Fruit fly (Drosophila melanogaster) whole organism, wandering third instar larva: ENCODE data around the gene CG1637.

Experiments
- Abd-B ChIP-seq: fragments of >200 bp; optimal IDR thresholded peaks from 2 replicates; lab custom pipeline; 2017; ENCODE audit warnings: missing biosample characterization, missing genetic modification characterization
- CG32264 ChIP-seq: fragments of 200-800 bp; sonication (Bioruptor generic); optimal IDR thresholded peaks from 2 replicates; lab custom pipeline; 2016; ENCODE audit warnings: missing biosample characterization, missing genetic modification characterization
- CG9705 ChIP-seq: fragments of 200-800 bp; sonication (Bioruptor generic); optimal IDR thresholded peaks from 2 replicates; lab custom pipeline; 2018; ENCODE audit warnings: missing biosample characterization, mild to moderate bottlenecking, missing genetic modification characterization
- CrebA ChIP-seq: fragments of 200-800 bp; sonication (Bioruptor generic); optimal IDR thresholded peaks from 2 replicates; lab custom pipeline; 2016; ENCODE audit warnings: missing biosample characterization, mild to moderate bottlenecking, missing genetic modification characterization, borderline replicate concordance
- Dfd ChIP-seq: fragments of >200 bp; optimal IDR thresholded peaks from 2 replicates; lab custom pipeline; 2017; ENCODE audit warnings: missing biosample characterization, missing genetic modification characterization
- Dif ChIP-seq: fragments of 200-275, 200-300 bp; sonication (Bioruptor generic); optimal IDR thresholded peaks from 2 replicates; lab custom pipeline; 2018; ENCODE audit warnings: missing biosample characterization, missing genetic modification characterization; ENCODE audit not compliant: partially characterized antibody
- GATAd ChIP-seq: sonication (Bioruptor generic); optimal IDR thresholded peaks from 2 replicates; lab custom pipeline; 2016; ENCODE audit warnings: missing biosample characterization, missing genetic modification characterization
- HLH106 ChIP-seq: fragments of 200-800 bp; optimal IDR thresholded peaks from 3 replicates; lab custom pipeline; 2019; ENCODE audit warnings: missing biosample characterization, mild to moderate bottlenecking, missing genetic modification characterization, moderate library complexity
- Hnf4 ChIP-seq: fragments of 200-800 bp; sonication (Bioruptor generic); optimal IDR thresholded peaks from 2 replicates; lab custom pipeline; 2016; ENCODE audit warnings: missing biosample characterization, mild to moderate bottlenecking, missing genetic modification characterization
- Hr78 ChIP-seq: fragments of >200 bp; optimal IDR thresholded peaks from 2 replicates; lab custom pipeline; 2017; ENCODE audit warnings: missing biosample characterization, missing genetic modification characterization
- Hr83 ChIP-seq: fragments of 200-300 bp; sonication (Bioruptor generic); optimal IDR thresholded peaks from 2 replicates; lab custom pipeline; 2016; ENCODE audit warnings: missing biosample characterization, mild to moderate bottlenecking, missing genetic modification characterization, moderate library complexity; ENCODE audit not compliant: poor library complexity, severe bottlenecking
- Jra ChIP-seq: sonication (Bioruptor generic); optimal IDR thresholded peaks from 2 replicates; lab custom pipeline; 2016; ENCODE audit warnings: missing biosample characterization, missing genetic modification characterization
- Mio ChIP-seq: sonication (Bioruptor generic); optimal IDR thresholded peaks from 2 replicates; lab custom pipeline; 2016; ENCODE audit warnings: missing biosample characterization, missing genetic modification characterization
- Myc ChIP-seq: fragments of >200 bp; optimal IDR thresholded peaks from 2 replicates; lab custom pipeline; 2017
- N ChIP-seq: fragments of >200 bp; optimal IDR thresholded peaks from 2 replicates; lab custom pipeline; 2018; ENCODE audit warnings: missing biosample characterization, missing external identifiers, missing genetic modification characterization
- OdsH ChIP-seq: fragments of 200-800 bp; sonication (Bioruptor generic); optimal IDR thresholded peaks from 2 replicates; lab custom pipeline; 2016; ENCODE audit warnings: missing biosample characterization, mild to moderate bottlenecking, missing genetic modification characterization
- Rel ChIP-seq, 2 experiments: fragments of 200-800 bp; sonication (Bioruptor generic) in 1 of 2; optimal IDR thresholded peaks; 2 replicates in 1 of 2; 3 replicates in 1 of 2; lab custom pipeline; 2016 to 2019; ENCODE audit warnings: mild to moderate bottlenecking in 2 of 2, missing biosample characterization in 2 of 2, missing genetic modification characterization in 2 of 2, moderate library complexity in 1 of 2
- Sp1 ChIP-seq: fragments of 200-800 bp; sonication (Bioruptor generic); optimal IDR thresholded peaks from 3 replicates; lab custom pipeline; 2019; ENCODE audit warnings: missing biosample characterization, mild to moderate bottlenecking, missing genetic modification characterization, moderate library complexity
- Vsx2 ChIP-seq: fragments of 200-300, 225-300 bp; sonication (Bioruptor generic); optimal IDR thresholded peaks from 2 replicates; lab custom pipeline; 2018; ENCODE audit warnings: missing biosample characterization, missing genetic modification characterization; ENCODE audit not compliant: partially characterized antibody
- br ChIP-seq: fragments of 200-800 bp; sonication (Bioruptor generic); optimal IDR thresholded peaks from 2 replicates; lab custom pipeline; 2016; ENCODE audit warnings: missing biosample characterization, missing genetic modification characterization
- brk ChIP-seq: fragments of 200-800 bp; sonication (Bioruptor generic); optimal IDR thresholded peaks from 2 replicates; lab custom pipeline; 2016; ENCODE audit warnings: missing biosample characterization, mild to moderate bottlenecking, missing genetic modification characterization
- dl ChIP-seq, 2 experiments: fragments of 175-275, 200-275 bp in 1 of 2; fragments of 200-275 bp in 1 of 2; sonication (Bioruptor generic); optimal IDR thresholded peaks; lab custom pipeline; 2018; ENCODE audit warnings: mild to moderate bottlenecking in 2 of 2, missing biosample characterization in 2 of 2, missing genetic modification characterization in 2 of 2, moderate library complexity in 2 of 2; ENCODE audit not compliant: partially characterized antibody in 2 of 2, insufficient read depth in 1 of 2
- dmrt93B ChIP-seq: fragments of 200-800 bp; sonication (Bioruptor generic); optimal IDR thresholded peaks from 2 replicates; lab custom pipeline; 2018; ENCODE audit warnings: missing biosample characterization, mild to moderate bottlenecking, missing genetic modification characterization
- dsf ChIP-seq: sonication (Bioruptor generic); optimal IDR thresholded peaks from 2 replicates; lab custom pipeline; 2016; ENCODE audit warnings: missing biosample characterization, missing genetic modification characterization, borderline replicate concordance
- ey ChIP-seq: fragments of 200-800 bp; sonication (Bioruptor generic); optimal IDR thresholded peaks from 2 replicates; lab custom pipeline; 2016; ENCODE audit warnings: missing biosample characterization, missing genetic modification characterization
- foxo ChIP-seq, 2 experiments: fragments of 200-800 bp; sonication (Bioruptor generic); optimal IDR thresholded peaks; 2 replicates in 1 of 2; 3 replicates in 1 of 2; lab custom pipeline; 2016 to 2017; ENCODE audit warnings: missing biosample characterization in 2 of 2, missing genetic modification characterization in 2 of 2
- fru ChIP-seq: fragments of 200-800 bp; sonication (Bioruptor generic); optimal IDR thresholded peaks from 3 replicates; lab custom pipeline; 2016; ENCODE audit warnings: missing biosample characterization, mild to moderate bottlenecking, missing genetic modification characterization
- h ChIP-seq: fragments of 200-800 bp; sonication (Bioruptor generic); optimal IDR thresholded peaks from 3 replicates; lab custom pipeline; 2016; ENCODE audit warnings: missing biosample characterization, mild to moderate bottlenecking, missing genetic modification characterization
- jim ChIP-seq: fragments of 175-275, 200-325 bp; sonication (Bioruptor generic); optimal IDR thresholded peaks from 2 replicates; lab custom pipeline; 2016; ENCODE audit warnings: missing biosample characterization, mild to moderate bottlenecking, missing genetic modification characterization
- lola ChIP-seq: fragments of >200 bp; optimal IDR thresholded peaks from 2 replicates; lab custom pipeline; 2017; ENCODE audit warnings: missing biosample characterization, missing genetic modification characterization
- pan ChIP-seq: fragments of >200 bp; optimal IDR thresholded peaks from 2 replicates; lab custom pipeline; 2017
- psq ChIP-seq: fragments of 200-800 bp; sonication (Bioruptor generic); optimal IDR thresholded peaks from 3 replicates; lab custom pipeline; 2017; ENCODE audit warnings: missing biosample characterization, mild to moderate bottlenecking, missing genetic modification characterization, moderate library complexity
- rgr ChIP-seq: fragments of 200-800 bp; sonication (Bioruptor generic); optimal IDR thresholded peaks from 3 replicates; lab custom pipeline; 2016; ENCODE audit warnings: missing biosample characterization, mild to moderate bottlenecking, missing genetic modification characterization
- sage ChIP-seq: fragments of 200-800 bp; sonication (Bioruptor generic); optimal IDR thresholded peaks from 2 replicates; lab custom pipeline; 2016; ENCODE audit warnings: missing biosample characterization, mild to moderate bottlenecking, missing genetic modification characterization
- sv ChIP-seq: fragments of 200-800 bp; sonication (Bioruptor generic); optimal IDR thresholded peaks from 3 replicates; lab custom pipeline; 2016; ENCODE audit warnings: missing biosample characterization, missing genetic modification characterization
- tai ChIP-seq: sonication (Bioruptor generic); optimal IDR thresholded peaks from 2 replicates; lab custom pipeline; 2016; ENCODE audit warnings: missing biosample characterization, missing genetic modification characterization
- usp ChIP-seq: fragments of >200 bp; optimal IDR thresholded peaks from 2 replicates; lab custom pipeline; 2017; ENCODE audit warnings: missing biosample characterization, missing genetic modification characterization
- woc ChIP-seq: sonication (Bioruptor generic); optimal IDR thresholded peaks from 2 replicates; lab custom pipeline; 2016; ENCODE audit warnings: missing biosample characterization, mild to moderate bottlenecking, missing genetic modification characterization

CG1637 gene

dm6 chrX:10835631-10836030, 42.1 kb downstream of the CG1637 start:
- TF ChIP-seq pan (lab: Kevin White, UChicago) (peak; percentile 67), brk (GFP tag; lab: Kevin White, UChicago) (no peak)

- TF ChIP-seq Dfd (GFP tag; lab: Kevin White, UChicago) (no peak), Dif (no peak), jim (GFP tag; lab: Kevin White, UChicago) (no peak), usp (GFP tag; lab: Kevin White, UChicago) (no peak), CG9705 (GFP tag; lab: Kevin White, UChicago) (peak; percentile 65), ey (peak; percentile 42), woc (no peak), CrebA (GFP tag; lab: Kevin White, UChicago) (no peak), fru (GFP tag; lab: Kevin White, UChicago) (peak; percentile 39), Sp1 (no peak), Vsx2 (GFP tag; lab: Kevin White, UChicago) (no peak), CG32264 (GFP tag; lab: Kevin White, UChicago) (no peak), rgr (GFP tag; lab: Kevin White, UChicago) (peak; percentile 65), GATAd (GFP tag; lab: Kevin White, UChicago) (peak; percentile 17), br (peak; percentile 13), dl (GFP tag; optimal IDR thresholded peaks at IDR 0.05; lab: Kevin White, UChicago; ENCODE audit: insufficient read depth in 1 of 2, partially characterized antibody in 2 of 2) (no peak), HLH106 (tag; lab: Kevin White, UChicago) (peak; percentile 65), h (GFP tag; lab: Kevin White, UChicago) (peak; percentile 46), dsf (no peak), sage (GFP tag; lab: Kevin White, UChicago) (no peak), pan (lab: Kevin White, UChicago) (no peak), sv (GFP tag; lab: Kevin White, UChicago) (peak; percentile 57), Jra (GFP tag; lab: Kevin White, UChicago) (no peak), Hnf4 (peak; percentile 51), psq (GFP tag; lab: Kevin White, UChicago) (peak; percentile 39), tai (GFP tag; lab: Kevin White, UChicago) (peak; percentile 62), lola (no peak), N (GFP tag; lab: Kevin White, UChicago) (no peak), brk (GFP tag; lab: Kevin White, UChicago) (no peak), Hr78 (no peak), foxo (GFP tag; optimal IDR thresholded peaks at IDR 0.05; lab: Kevin White, UChicago) (peak in 1 of 2 experiments; percentile 73), Abd-B (no peak), OdsH (GFP tag; lab: Kevin White, UChicago) (peak; percentile 51), Hr83 (GFP tag; lab: Kevin White, UChicago) (peak; percentile 23), dmrt93B (GFP tag; lab: Kevin White, UChicago) (peak; percentile 44), Myc (lab: Kevin White, UChicago) (peak; percentile 93), Rel (GFP tag; optimal IDR thresholded peaks at IDR 0.05; lab: Kevin White, UChicago) (no peak), Rel (tag; optimal IDR thresholded peaks at IDR 0.05; lab: Kevin White, UChicago) (no peak), Mio (GFP tag; lab: Kevin White, UChicago) (no peak)
These were observed 45.3 kb downstream of the CG1637 start for dm6 chrX:10832369-10832768.

- TF ChIP-seq Sp1 (peak; percentile 18), Hr78 (no peak), dsf (no peak), h (GFP tag; lab: Kevin White, UChicago) (no peak), GATAd (GFP tag; lab: Kevin White, UChicago) (no peak), N (GFP tag; lab: Kevin White, UChicago) (no peak), HLH106 (tag; lab: Kevin White, UChicago) (peak; percentile 22), psq (GFP tag; lab: Kevin White, UChicago) (peak; percentile 11)
- TF ChIP-seq, all 38 proteins: peak for 3
These were observed 50.4 kb downstream of the CG1637 start for dm6 chrX:10827301-10827700.
